Fruit fly (Drosophila melanogaster) whole organism, pupa: ENCODE data around the gene Art2.

ENCODE experiments used
- CG10348 ChIP-seq: fragments of 200-800 bp; sonication (Bioruptor generic); IDR thresholded peaks from 2 replicates; pipeline ENCODE4 v1.3.6; 2022; ENCODE audit warnings: missing biosample characterization, missing genetic modification characterization
- CG12605 ChIP-seq: fragments of 200-800 bp; sonication (Bioruptor generic); IDR thresholded peaks from 2 replicates; pipeline ENCODE4 v1.3.6; 2022; ENCODE audit warnings: missing biosample characterization, missing genetic modification characterization
- CG13204 ChIP-seq: fragments of 200-800 bp; sonication (Bioruptor generic); optimal IDR thresholded peaks from 2 replicates; lab custom pipeline; 2018; ENCODE audit warnings: missing biosample characterization, mild to moderate bottlenecking, missing genetic modification characterization, moderate library complexity
- CG14655 ChIP-seq: fragments of 200-800 bp; sonication (Bioruptor generic); optimal IDR thresholded peaks from 3 replicates; lab custom pipeline; 2017; ENCODE audit warnings: mild to moderate bottlenecking, missing biosample characterization, missing genetic modification reagents, missing genetic modification characterization
- CG15710 ChIP-seq: fragments of 200-800 bp; sonication (Bioruptor generic); optimal IDR thresholded peaks from 2 replicates; lab custom pipeline; 2018; ENCODE audit warnings: missing biosample characterization, mild to moderate bottlenecking, missing genetic modification characterization, moderate library complexity
- CG17806 ChIP-seq: fragments of 200-800 bp; sonication (Bioruptor generic); optimal IDR thresholded peaks from 2 replicates; lab custom pipeline; 2018; ENCODE audit warnings: missing biosample characterization, mild to moderate bottlenecking, missing genetic modification characterization, moderate library complexity
- CG32121 ChIP-seq: fragments of 200-800 bp; sonication (Bioruptor generic); IDR thresholded peaks from 2 replicates; pipeline ENCODE4 v1.3.6; 2022; ENCODE audit warnings: missing biosample characterization, missing genetic modification characterization
- CG34367 ChIP-seq: fragments of 200-800 bp; sonication (Bioruptor generic); optimal IDR thresholded peaks from 2 replicates; lab custom pipeline; 2018; ENCODE audit warnings: missing biosample characterization, mild to moderate bottlenecking, missing genetic modification characterization
- CG4496 ChIP-seq: fragments of 200-800 bp; sonication (Bioruptor generic); IDR thresholded peaks from 3 replicates; pipeline ENCODE4 v1.3.6; 2022; ENCODE audit warnings: missing biosample characterization, missing genetic modification characterization
- CG8159 ChIP-seq: fragments of 200-800 bp; sonication (Bioruptor generic); optimal IDR thresholded peaks from 3 replicates; lab custom pipeline; 2018; ENCODE audit warnings: missing biosample characterization, mild to moderate bottlenecking, missing genetic modification characterization, moderate library complexity
- CG8301 ChIP-seq: fragments of 200-800 bp; sonication (Bioruptor generic); optimal IDR thresholded peaks from 2 replicates; lab custom pipeline; 2018; ENCODE audit warnings: missing biosample characterization, mild to moderate bottlenecking, missing genetic modification characterization
- CG9948 ChIP-seq: fragments of 200-800 bp; sonication (Bioruptor generic); optimal IDR thresholded peaks from 2 replicates; lab custom pipeline; 2018; ENCODE audit warnings: missing biosample characterization, mild to moderate bottlenecking, missing genetic modification characterization, moderate library complexity
- D1 ChIP-seq: fragments of 200-800 bp; sonication (Bioruptor generic); optimal IDR thresholded peaks from 2 replicates; lab custom pipeline; 2018; ENCODE audit warnings: missing biosample characterization, mild to moderate bottlenecking, missing genetic modification characterization, moderate library complexity
- EcR ChIP-seq: fragments of 200-800 bp; sonication (Bioruptor generic); optimal IDR thresholded peaks from 3 replicates; lab custom pipeline; 2019; ENCODE audit warnings: missing biosample characterization, missing genetic modification characterization, mild to moderate bottlenecking, moderate library complexity, missing genetic modification reagents
- Ets98B ChIP-seq: fragments of 200-800 bp; sonication (Bioruptor generic); IDR thresholded peaks from 2 replicates; pipeline ENCODE4 v1.3.6; 2022; ENCODE audit warnings: missing biosample characterization, missing genetic modification characterization
- Pif1A ChIP-seq: fragments of 200-800 bp; sonication (Bioruptor generic); optimal IDR thresholded peaks from 3 replicates; lab custom pipeline; 2016; ENCODE audit warnings: missing biosample characterization, missing genetic modification characterization
- Pif1B ChIP-seq: fragments of 200-800 bp; sonication (Bioruptor generic); optimal IDR thresholded peaks from 3 replicates; lab custom pipeline; 2016; ENCODE audit warnings: missing biosample characterization, missing genetic modification characterization
- Snoo ChIP-seq: fragments of 200-800 bp; sonication (Bioruptor generic); optimal IDR thresholded peaks from 3 replicates; lab custom pipeline; 2017; ENCODE audit warnings: missing biosample characterization, mild to moderate bottlenecking, missing genetic modification characterization, inconsistent platforms
- fd96Ca ChIP-seq: fragments of 200-800 bp; sonication (Bioruptor generic); IDR thresholded peaks from 3 replicates; pipeline ENCODE4 v1.3.6; 2022; ENCODE audit warnings: missing biosample characterization, missing genetic modification characterization
- gl ChIP-seq: fragments of 200-800 bp; sonication (Bioruptor generic); optimal IDR thresholded peaks from 2 replicates; lab custom pipeline; 2018; ENCODE audit warnings: missing biosample characterization, mild to moderate bottlenecking, missing genetic modification characterization
- rn ChIP-seq: fragments of 200-800 bp; sonication (Bioruptor generic); IDR thresholded peaks from 2 replicates; pipeline ENCODE4 v1.3.6; 2022; ENCODE audit warnings: missing biosample characterization, missing genetic modification characterization

Gene Art2

dm6 chr2L:4281224-4281623 lies at the start of gene Art2:
Gene Art2, minus strand, starts transcription at chr2L:4281324.
- TF ChIP-seq CG17806 (tag; lab: Kevin White, UChicago) (no peak), CG12605 (no peak), D1 (tag; lab: Kevin White, UChicago) (no peak), Pif1A (no peak), CG8301 (tag; lab: Kevin White, UChicago) (no peak), CG34367 (tag; lab: Kevin White, UChicago) (no peak), CG4496 (GFP tag; lab: Robert Waterston, UW) (no peak), fd96Ca (GFP tag; lab: Robert Waterston, UW) (no peak), CG13204 (no peak), gl (tag; lab: Kevin White, UChicago) (no peak), Snoo (tag; lab: Kevin White, UChicago) (no peak), CG10348 (GFP tag; lab: Robert Waterston, UW) (no peak), CG32121 (no peak), Ets98B (no peak)
- TF ChIP-seq, all 21 proteins: peak for 0

dm6 chr2L:4324254-4324653 lies 43.1 kb upstream of the Art2 start, which contains the start of gene bdl:
Gene bdl, plus strand, starts transcription at chr2L:4324554.
- TF ChIP-seq CG12605: no peak
- TF ChIP-seq Ets98B: no peak
- TF ChIP-seq CG15710 (tag; lab: Kevin White, UChicago): no peak
- no peak for TF ChIP-seq CG8159 (tag; lab: Kevin White, UChicago)
- TF ChIP-seq CG8301 (tag; lab: Kevin White, UChicago): no peak
- no peak for TF ChIP-seq Snoo (tag; lab: Kevin White, UChicago)
- TF ChIP-seq Pif1A: no peak
- no peak; the same call in 2 of the 3 replicates for TF ChIP-seq fd96Ca (GFP tag; lab: Robert Waterston, UW)
- no peak for TF ChIP-seq CG13204
- no peak for TF ChIP-seq EcR (GFP tag; lab: Kevin White, UChicago)
- peak; percentile 42; the same call in 1 of the 3 replicates for TF ChIP-seq CG4496 (GFP tag; lab: Robert Waterston, UW)
- TF ChIP-seq CG14655: no peak
- no peak for TF ChIP-seq CG10348 (GFP tag; lab: Robert Waterston, UW)
- TF ChIP-seq D1 (tag; lab: Kevin White, UChicago): no peak
- TF ChIP-seq CG32121: 0 out of 2 replicates have a peak, but pooled peaks have one; percentile 37

- TF ChIP-seq rn: no peak
- no peak for TF ChIP-seq CG14655
- TF ChIP-seq CG8159 (tag; lab: Kevin White, UChicago): no peak
- TF ChIP-seq CG13204: no peak
- TF ChIP-seq CG12605: no peak
These were observed 36.8 kb upstream of the Art2 start for dm6 chr2L:4317910-4318309.

- TF ChIP-seq D1 (tag; lab: Kevin White, UChicago): no peak
- no peak for TF ChIP-seq CG10348 (GFP tag; lab: Robert Waterston, UW)
- TF ChIP-seq fd96Ca (GFP tag; lab: Robert Waterston, UW): no peak
- no peak for TF ChIP-seq Pif1A
- no peak for TF ChIP-seq CG15710 (tag; lab: Kevin White, UChicago)
- TF ChIP-seq rn: no peak
- TF ChIP-seq Pif1B: no peak
- no peak for TF ChIP-seq Ets98B
- no peak for TF ChIP-seq Snoo (tag; lab: Kevin White, UChicago)
- no peak for TF ChIP-seq gl (tag; lab: Kevin White, UChicago)
- TF ChIP-seq CG4496 (GFP tag; lab: Robert Waterston, UW): no peak
- TF ChIP-seq CG12605: no peak
- TF ChIP-seq CG14655: no peak
- TF ChIP-seq CG34367 (tag; lab: Kevin White, UChicago): no peak
- TF ChIP-seq CG13204: no peak
These were observed 29.0 kb upstream of the Art2 start for dm6 chr2L:4310028-4310658.

- TF ChIP-seq Ets98B (no peak), CG17806 (tag; lab: Kevin White, UChicago) (no peak), CG12605 (no peak), Snoo (tag; lab: Kevin White, UChicago) (no peak), rn (no peak), CG9948 (no peak), EcR (GFP tag; lab: Kevin White, UChicago) (peak; percentile 46), CG13204 (no peak), CG8159 (tag; lab: Kevin White, UChicago) (peak; percentile 44), CG32121 (no peak), fd96Ca (GFP tag; lab: Robert Waterston, UW) (no peak), gl (tag; lab: Kevin White, UChicago) (no peak), CG8301 (tag; lab: Kevin White, UChicago) (no peak), CG14655 (no peak), Pif1B (no peak), CG34367 (tag; lab: Kevin White, UChicago) (peak; percentile 21), D1 (tag; lab: Kevin White, UChicago) (no peak), CG4496 (GFP tag; lab: Robert Waterston, UW) (0 out of 3 replicates have a peak, but pooled peaks have one; percentile 46), CG15710 (tag; lab: Kevin White, UChicago) (peak; percentile 39), Pif1A (no peak)
These were observed 15.8 kb upstream of the Art2 start for dm6 chr2L:4296887-4297286.

dm6 chr2L:4295653-4296052 lies 14.5 kb upstream of the Art2 start:
- TF ChIP-seq CG12605: no peak
- no peak for TF ChIP-seq gl (tag; lab: Kevin White, UChicago)
- no peak for TF ChIP-seq EcR (GFP tag; lab: Kevin White, UChicago)
- no peak for TF ChIP-seq CG13204
- TF ChIP-seq CG34367 (tag; lab: Kevin White, UChicago): no peak
- no peak for TF ChIP-seq CG17806 (tag; lab: Kevin White, UChicago)
- no peak for TF ChIP-seq Pif1A
- TF ChIP-seq CG10348 (GFP tag; lab: Robert Waterston, UW): no peak
- TF ChIP-seq D1 (tag; lab: Kevin White, UChicago): no peak
- TF ChIP-seq CG8159 (tag; lab: Kevin White, UChicago): no peak
- no peak for TF ChIP-seq Snoo (tag; lab: Kevin White, UChicago)
- no peak for TF ChIP-seq CG15710 (tag; lab: Kevin White, UChicago)
- TF ChIP-seq CG9948: no peak
- no peak for TF ChIP-seq CG4496 (GFP tag; lab: Robert Waterston, UW)
- no peak for TF ChIP-seq CG14655
- no peak for TF ChIP-seq CG32121
- TF ChIP-seq Ets98B: no peak
